Worm (Caenorhabditis elegans): Measurements from ENCODE around the gene C01F1.6.

DNA sequence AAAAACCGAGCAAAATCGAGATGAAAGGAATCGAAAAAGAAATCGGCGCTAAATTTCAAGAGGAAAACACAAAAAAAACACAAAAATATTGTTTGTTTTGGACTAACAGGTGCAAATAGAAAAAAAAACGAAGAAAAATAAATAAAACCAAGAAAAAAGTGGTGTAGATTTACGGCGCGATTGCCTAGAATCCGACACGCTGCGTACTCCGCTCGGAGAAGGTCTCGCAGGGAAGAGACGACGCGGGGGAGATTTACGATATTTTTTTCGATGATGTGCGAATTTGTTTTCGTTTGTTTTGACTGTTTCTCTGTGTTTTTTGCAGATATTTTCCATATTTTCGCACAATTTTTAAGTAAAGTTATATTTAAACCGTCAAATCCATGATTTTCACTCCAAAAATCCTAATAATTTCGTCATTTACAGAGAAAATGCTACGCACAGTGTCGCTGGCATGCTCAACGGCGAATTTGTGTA lies 11.3 kb upstream of the C01F1.6 start, which contains the start of gene sco-1:
- TF ChIP-seq nhr-11 (tag; optimal IDR thresholded peaks at IDR 0.05) (peak; percentile 85), skn-1 (tag; optimal IDR thresholded peaks at IDR 0.05) (peak; percentile 95), ztf-4 (tag; optimal IDR thresholded peaks at IDR 0.05) (peak; percentile 87)

Data from whole organism, L1 larva.